Worm (Caenorhabditis elegans) whole organism, early embryonic: ENCODE results near the gene fbxa-138.
"Not testable (repeated sequence)": the region's sequence is repeated elsewhere in the genome, so short reads cannot be mapped to it uniquely, and the experiment has no call there.

Experiments used
- B0310.2 ChIP-seq: sonication (generic microtip); optimal IDR thresholded peaks from 2 replicates; lab custom pipeline; 2016; ENCODE audit warnings: mild to moderate bottlenecking, missing genetic modification characterization, missing compliant biosample characterization
- F13C5.2 ChIP-seq: sonication (generic microtip); optimal IDR thresholded peaks from 2 replicates; lab custom pipeline; 2017; ENCODE audit warnings: mild to moderate bottlenecking, missing genetic modification characterization, inconsistent platforms, missing compliant biosample characterization
- aly-1 ChIP-seq: sonication (generic microtip); optimal IDR thresholded peaks from 2 replicates; lab custom pipeline; 2016; ENCODE audit warnings: missing genetic modification characterization, missing compliant biosample characterization
- ama-1 ChIP-seq: fragments of 150-350 bp; optimal IDR thresholded peaks from 2 replicates; lab custom pipeline; 2014
- ceh-13 ChIP-seq: fragments of 200-800 bp; sonication (Bioruptor generic); optimal IDR thresholded peaks from 2 replicates; lab custom pipeline; 2018; ENCODE audit warnings: mild to moderate bottlenecking, missing genetic modification characterization, missing compliant biosample characterization
- ceh-36 ChIP-seq: sonication (generic microtip); optimal IDR thresholded peaks from 2 replicates; lab custom pipeline; 2016; ENCODE audit warnings: missing genetic modification characterization, inconsistent platforms, missing compliant biosample characterization
- ets-7 ChIP-seq: sonication (generic microtip); optimal IDR thresholded peaks from 2 replicates; lab custom pipeline; 2016; ENCODE audit warnings: missing genotype, missing genetic modification characterization, missing compliant biosample characterization
- flt-1 ChIP-seq: fragments of 200-800 bp; sonication (Bioruptor generic); IDR thresholded peaks from 2 replicates; pipeline ENCODE4 v1.3.6; 2022; ENCODE audit warnings: missing genetic modification characterization, missing compliant biosample characterization
- hmbx-1 ChIP-seq: sonication (generic microtip); optimal IDR thresholded peaks from 2 replicates; lab custom pipeline; 2016; ENCODE audit warnings: mild to moderate bottlenecking, missing genetic modification characterization, missing compliant biosample characterization
- hmg-4 ChIP-seq: fragments of 200-800 bp; sonication (Bioruptor generic); optimal IDR thresholded peaks from 2 replicates; lab custom pipeline; 2018; ENCODE audit warnings: mild to moderate bottlenecking, missing genetic modification characterization, missing compliant biosample characterization
- hnd-1 ChIP-seq: sonication (generic microtip); optimal IDR thresholded peaks from 2 replicates; lab custom pipeline; 2016; ENCODE audit warnings: missing genetic modification characterization, missing compliant biosample characterization
- pes-1 ChIP-seq: fragments of 200-800 bp; sonication (Bioruptor generic); IDR thresholded peaks from 2 replicates; pipeline ENCODE4 v1.3.6; 2022; ENCODE audit warnings: missing genetic modification reagents, missing genetic modification characterization, missing compliant biosample characterization
- scrt-1 ChIP-seq: fragments of 200-800 bp; sonication (Bioruptor generic); IDR thresholded peaks from 2 replicates; pipeline ENCODE4 v1.3.6; 2022; ENCODE audit warnings: missing genetic modification characterization, missing compliant biosample characterization
- sea-1 ChIP-seq: fragments of 200-800 bp; sonication (Bioruptor generic); conservative IDR thresholded peaks from 2 replicates; pipeline ENCODE4 v1.3.6; 2022; ENCODE audit warnings: missing genetic modification characterization, missing compliant biosample characterization
- tbx-11 ChIP-seq: fragments of 200-800 bp; sonication (Bioruptor generic); IDR thresholded peaks from 2 replicates; pipeline ENCODE4 v1.3.6; 2022; ENCODE audit warnings: missing genetic modification characterization, missing compliant biosample characterization
- tbx-37 ChIP-seq: fragments of 200-800 bp; sonication (Bioruptor generic); conservative IDR thresholded peaks from 2 replicates; pipeline ENCODE4 v1.3.6; 2022; ENCODE audit warnings: missing genetic modification reagents, missing genetic modification characterization, missing compliant biosample characterization
- tra-4 ChIP-seq: sonication (generic microtip); optimal IDR thresholded peaks from 2 replicates; lab custom pipeline; 2017; ENCODE audit warnings: missing genetic modification characterization, missing compliant biosample characterization

Gene fbxa-138

DNA sequence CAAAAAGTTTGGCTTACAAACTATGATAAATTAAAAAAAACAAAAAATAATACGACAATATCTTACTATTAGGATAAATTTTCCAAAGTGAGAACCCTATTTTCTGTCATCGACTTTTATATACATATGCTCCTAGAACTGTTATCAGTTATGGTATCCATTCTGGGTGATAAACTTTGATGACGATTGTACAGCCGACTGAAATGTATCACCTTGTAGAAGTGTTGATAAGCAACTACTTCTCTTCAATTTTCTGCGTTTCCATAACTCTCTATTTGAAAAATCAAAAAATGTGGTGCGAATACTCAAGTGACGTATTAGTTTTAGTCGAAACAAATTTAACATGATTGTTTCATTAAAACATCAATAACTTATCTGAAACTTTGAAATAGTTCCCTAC lies 5.9 kb upstream of the fbxa-138 start:
- no peak for TF ChIP-seq tbx-11 (GFP tag; lab: Robert Waterston, UW)
- no peak for TF ChIP-seq hmg-4 (GFP tag; lab: Kevin White, UChicago)
- TF ChIP-seq ceh-36 (tag; lab: Kevin White, UChicago), result no peak
- no peak for TF ChIP-seq tbx-37 (GFP tag; lab: Robert Waterston, UW)
- no peak for TF ChIP-seq F13C5.2 (tag; lab: Kevin White, UChicago)
- no peak for TF ChIP-seq B0310.2 (tag; lab: Kevin White, UChicago)
- no peak for TF ChIP-seq tra-4 (tag; lab: Kevin White, UChicago)
- TF ChIP-seq flt-1, result no peak
- TF ChIP-seq sea-1, result no peak
- no peak for TF ChIP-seq ceh-13 (GFP tag; lab: Kevin White, UChicago)
- TF ChIP-seq ama-1 (lab: Kevin White, UChicago), result no peak
- no peak for TF ChIP-seq scrt-1 (GFP tag; lab: Robert Waterston, UW)
- no peak for TF ChIP-seq hnd-1 (tag; lab: Kevin White, UChicago)
- no peak for TF ChIP-seq ets-7 (tag; lab: Kevin White, UChicago)

DNA sequence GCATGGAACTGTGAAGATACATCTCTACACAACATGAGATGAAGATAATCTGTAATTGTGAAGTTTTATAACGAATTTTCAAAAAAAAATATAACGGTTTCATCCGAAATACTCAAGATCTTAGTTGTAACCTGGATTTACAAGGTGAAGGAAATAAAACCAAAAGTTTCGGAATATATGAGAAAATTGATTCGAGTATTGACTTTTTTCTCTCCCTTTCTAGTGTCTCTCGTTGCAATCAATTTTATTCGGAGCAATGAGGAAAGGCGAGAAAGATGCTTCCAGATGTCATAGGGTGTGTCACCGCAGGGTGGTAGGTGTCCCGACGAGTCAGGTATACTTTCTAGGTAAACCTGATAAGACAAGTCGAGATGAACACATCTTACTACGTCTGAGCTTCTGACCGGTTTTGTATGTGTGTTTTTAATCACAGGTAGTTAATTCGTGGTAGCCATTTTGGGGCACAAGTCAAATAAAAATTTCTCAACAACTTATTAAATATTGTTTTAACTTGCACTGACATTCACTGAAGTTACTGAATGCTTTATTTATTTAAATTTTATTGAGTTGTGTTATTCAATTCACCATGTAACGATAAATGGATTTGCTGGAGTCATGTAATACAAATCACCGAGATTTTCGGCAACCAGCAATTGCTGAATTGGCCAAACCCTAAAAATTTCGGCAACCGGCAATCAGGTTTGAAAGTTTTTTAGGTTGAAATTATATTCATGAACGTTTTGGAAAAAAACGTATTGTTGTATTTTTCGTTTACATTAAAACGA lies 4.4 kb upstream of the fbxa-138 start, which contains the start of gene pals-20:
pals-20 (minus strand) TSS at position 51 of the 785 bp plus-strand sequence.
- TF ChIP-seq hnd-1 (tag; lab: Kevin White, UChicago) (no peak), B0310.2 (tag; lab: Kevin White, UChicago) (no peak), tbx-11 (GFP tag; lab: Robert Waterston, UW) (no peak), sea-1 (no peak), ceh-13 (GFP tag; lab: Kevin White, UChicago) (no peak), ets-7 (tag; lab: Kevin White, UChicago) (no peak), ceh-36 (tag; lab: Kevin White, UChicago) (no peak), ama-1 (lab: Kevin White, UChicago) (no peak), F13C5.2 (tag; lab: Kevin White, UChicago) (no peak), hmbx-1 (tag; lab: Kevin White, UChicago) (no peak), tbx-37 (GFP tag; lab: Robert Waterston, UW) (no peak), pes-1 (no peak), tra-4 (tag; lab: Kevin White, UChicago) (no peak), flt-1 (no peak), scrt-1 (GFP tag; lab: Robert Waterston, UW) (no peak), aly-1 (tag; lab: Kevin White, UChicago) (no peak)

DNA sequence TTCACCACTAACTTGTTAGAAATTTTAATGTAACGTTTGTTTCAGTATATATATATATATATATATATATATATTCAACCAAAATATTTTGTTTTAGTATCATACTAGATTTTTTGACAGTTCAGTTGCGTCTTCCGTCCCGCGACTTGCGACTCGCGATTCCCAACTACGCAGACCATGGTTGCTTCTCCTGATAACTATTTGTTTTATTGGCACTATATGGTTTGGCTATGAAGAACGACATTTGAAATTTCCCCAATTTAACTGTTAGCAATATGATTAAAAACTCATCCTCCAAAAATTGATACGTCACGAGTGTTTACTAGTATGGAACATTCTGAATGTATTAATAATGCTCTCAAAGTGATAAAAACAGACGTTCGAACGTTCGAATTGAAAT lies 642 bp upstream of the fbxa-138 start:
- TF ChIP-seq ceh-13 (GFP tag; lab: Kevin White, UChicago), result no peak
- TF ChIP-seq pes-1, result no peak
- TF ChIP-seq tbx-11 (GFP tag; lab: Robert Waterston, UW), result no peak
- no peak for TF ChIP-seq scrt-1 (GFP tag; lab: Robert Waterston, UW)
- no peak for TF ChIP-seq hmg-4 (GFP tag; lab: Kevin White, UChicago)
- no peak for TF ChIP-seq sea-1
- TF ChIP-seq hmbx-1 (tag; lab: Kevin White, UChicago), result no peak
- TF ChIP-seq hnd-1 (tag; lab: Kevin White, UChicago), result no peak
- no peak for TF ChIP-seq B0310.2 (tag; lab: Kevin White, UChicago)
- no peak for TF ChIP-seq ama-1 (lab: Kevin White, UChicago)
- TF ChIP-seq ceh-36 (tag; lab: Kevin White, UChicago), result no peak
- TF ChIP-seq flt-1, result no peak
- no peak for TF ChIP-seq tbx-37 (GFP tag; lab: Robert Waterston, UW)
- TF ChIP-seq ets-7 (tag; lab: Kevin White, UChicago), result no peak
- TF ChIP-seq tra-4 (tag; lab: Kevin White, UChicago), result no peak
- TF ChIP-seq aly-1 (tag; lab: Kevin White, UChicago), result no peak
- no peak for TF ChIP-seq F13C5.2 (tag; lab: Kevin White, UChicago)

DNA sequence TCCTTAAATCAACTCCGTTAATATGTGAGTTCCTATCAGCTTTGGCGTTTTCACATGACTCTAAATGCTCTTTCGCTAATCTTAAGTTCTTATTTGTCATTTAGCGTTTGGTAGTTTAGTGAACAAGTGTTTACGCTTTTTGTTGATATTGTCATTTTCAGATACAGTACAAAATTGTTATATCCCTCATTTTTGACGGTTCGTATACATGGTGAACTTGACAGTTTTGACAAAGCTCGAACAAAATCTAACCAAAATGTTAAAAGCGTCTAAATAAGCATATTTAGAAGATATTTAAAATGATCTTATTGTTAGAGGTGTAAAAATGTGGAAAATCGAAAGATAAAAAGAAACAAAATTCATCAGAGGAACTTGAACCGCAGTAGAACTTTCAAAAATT lies 569 bp downstream of the fbxa-138 start:
- no peak for TF ChIP-seq hmg-4 (GFP tag; lab: Kevin White, UChicago)
- no peak for TF ChIP-seq aly-1 (tag; lab: Kevin White, UChicago)
- no peak for TF ChIP-seq B0310.2 (tag; lab: Kevin White, UChicago)
- TF ChIP-seq pes-1, result no peak
- TF ChIP-seq hmbx-1 (tag; lab: Kevin White, UChicago), result no peak
- no peak for TF ChIP-seq flt-1
- no peak for TF ChIP-seq hnd-1 (tag; lab: Kevin White, UChicago)
- no peak for TF ChIP-seq ama-1 (lab: Kevin White, UChicago)
- TF ChIP-seq F13C5.2 (tag; lab: Kevin White, UChicago), result no peak
- TF ChIP-seq tra-4 (tag; lab: Kevin White, UChicago), result no peak
- no peak for TF ChIP-seq ceh-36 (tag; lab: Kevin White, UChicago)
- no peak for TF ChIP-seq scrt-1 (GFP tag; lab: Robert Waterston, UW)

DNA sequence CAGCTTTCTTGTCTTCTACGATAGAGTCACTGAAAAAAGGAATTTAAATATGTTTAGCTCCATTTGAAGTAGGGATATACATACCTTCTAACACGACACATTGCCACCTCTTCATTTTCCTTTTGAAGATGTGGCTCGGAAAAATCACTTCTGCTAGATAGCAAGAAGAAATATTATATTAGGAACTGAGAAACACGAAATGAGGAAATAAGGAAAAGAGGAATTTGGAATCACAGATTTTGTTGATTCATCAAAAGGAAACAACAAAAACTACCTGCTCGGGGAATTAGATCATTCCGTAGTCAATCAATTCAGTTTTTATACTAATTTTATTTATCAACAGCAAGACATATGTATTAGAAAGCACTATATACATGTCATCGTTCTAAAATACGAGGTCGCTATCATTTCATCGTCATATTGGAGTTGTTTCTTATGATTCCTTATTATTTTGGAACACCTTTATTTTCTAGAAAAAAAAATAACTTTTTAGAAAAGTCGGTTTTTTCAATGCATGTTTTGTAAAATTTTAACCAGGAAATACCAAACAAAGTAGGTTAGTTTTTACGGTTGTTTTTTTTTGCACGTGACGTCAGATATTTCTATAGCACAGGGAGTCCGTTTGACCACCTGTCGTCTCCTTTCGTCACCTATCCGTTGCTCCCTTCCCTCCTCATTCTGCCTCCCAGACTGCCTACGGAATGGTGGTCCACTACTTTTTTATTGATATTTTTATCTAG lies 3.3 kb downstream of the fbxa-138 start, which contains the start of the genes pals-21 and Y82E9BR.6:
pals-21 (minus strand) TSS at position 101 of the 740 bp plus-strand sequence.
Y82E9BR.6 (plus strand) TSS at position 690 of the 740 bp plus-strand sequence.
- TF ChIP-seq tra-4 (tag; lab: Kevin White, UChicago) (no peak), tbx-11 (GFP tag; lab: Robert Waterston, UW) (no peak), ceh-36 (tag; lab: Kevin White, UChicago) (no peak)

DNA sequence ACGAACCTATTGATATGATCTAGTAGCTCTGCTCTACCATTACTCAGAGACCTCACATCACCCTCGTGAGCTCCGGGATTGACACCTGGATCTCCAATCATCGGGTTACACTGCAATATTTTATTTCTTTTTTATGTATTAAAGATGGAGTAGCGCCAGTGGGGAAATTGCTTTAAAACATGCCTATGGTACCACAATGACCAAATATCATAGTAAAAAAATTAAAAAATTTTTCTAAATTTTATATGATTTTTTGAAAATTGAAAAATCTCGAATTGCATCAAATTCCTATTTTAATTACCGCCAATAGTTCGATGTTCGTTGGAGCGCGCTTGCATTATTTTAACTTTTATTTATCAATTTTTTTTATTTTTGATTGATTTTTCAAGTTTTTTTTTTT lies 6.1 kb downstream of the fbxa-138 start, which contains the start of gene pals-40:
pals-40 (minus strand) TSS at position 101 of the 400 bp plus-strand sequence.
- TF ChIP-seq hmg-4 (GFP tag; lab: Kevin White, UChicago); scrt-1 (GFP tag; lab: Robert Waterston, UW); ama-1 (lab: Kevin White, UChicago): not testable (repeated sequence)
